Fruit fly (Drosophila melanogaster) whole organism, prepupa: ENCODE measurements around the gene CG43293.

Experiments used
- Blimp-1 ChIP-seq: fragments of 200-800 bp; sonication (Bioruptor generic); optimal IDR thresholded peaks from 3 replicates; lab custom pipeline; 2017; ENCODE audit warnings: missing biosample characterization, missing genetic modification characterization, mild to moderate bottlenecking, moderate library complexity, missing genetic modification reagents
- CG31627 ChIP-seq: fragments of 200-800 bp; sonication (Bioruptor generic); optimal IDR thresholded peaks from 3 replicates; lab custom pipeline; 2016; ENCODE audit warnings: missing biosample characterization, missing genetic modification characterization
- CG3919 ChIP-seq: fragments of 200-800 bp; sonication (Bioruptor generic); optimal IDR thresholded peaks from 3 replicates; lab custom pipeline; 2016; ENCODE audit warnings: missing biosample characterization, missing genetic modification characterization
- CG6792 ChIP-seq: fragments of 200-800 bp; sonication (Bioruptor generic); optimal IDR thresholded peaks from 3 replicates; lab custom pipeline; 2016; ENCODE audit warnings: missing biosample characterization, missing genetic modification characterization
- CG8319 ChIP-seq: fragments of 200-800 bp; sonication (Bioruptor generic); optimal IDR thresholded peaks from 3 replicates; lab custom pipeline; 2016; ENCODE audit warnings: missing biosample characterization, missing genetic modification characterization
- Eip93F ChIP-seq: fragments of 200-800 bp; sonication (Bioruptor generic); optimal IDR thresholded peaks from 2 replicates; lab custom pipeline; 2016; ENCODE audit warnings: missing biosample characterization, mild to moderate bottlenecking, missing genetic modification characterization
- Ets21C ChIP-seq: fragments of 200-800 bp; sonication (Bioruptor generic); optimal IDR thresholded peaks from 3 replicates; lab custom pipeline; 2016; ENCODE audit warnings: missing biosample characterization, missing genetic modification characterization
- Gug ChIP-seq: fragments of 200-800 bp; sonication (Bioruptor generic); IDR thresholded peaks from 2 replicates; pipeline ENCODE4 v1.3.6; 2022; ENCODE audit warnings: missing biosample characterization, missing genetic modification characterization
- Hr39 ChIP-seq: fragments of 200-800 bp; sonication (Bioruptor generic); optimal IDR thresholded peaks from 2 replicates; lab custom pipeline; 2016; ENCODE audit warnings: missing biosample characterization, missing genetic modification characterization
- Sox102F ChIP-seq: fragments of 200-800 bp; sonication (Bioruptor generic); optimal IDR thresholded peaks from 2 replicates; lab custom pipeline; 2016; ENCODE audit warnings: missing biosample characterization, mild to moderate bottlenecking, missing genetic modification characterization
- fd59A ChIP-seq: fragments of 200-800 bp; sonication (Bioruptor generic); optimal IDR thresholded peaks from 2 replicates; lab custom pipeline; 2017; ENCODE audit warnings: missing biosample characterization, mild to moderate bottlenecking, missing genetic modification characterization, missing genetic modification reagents

dm6 chr3L:6233281-6233680, 48.3 kb downstream of the CG43293 start, which contains the start of gene BG642312:
- TF ChIP-seq Eip93F (GFP tag; lab: Kevin White, UChicago) (no peak), CG6792 (GFP tag; lab: Kevin White, UChicago) (no peak), Blimp-1 (GFP tag; lab: Kevin White, UChicago) (no peak), CG3919 (no peak), Hr39 (no peak), fd59A (GFP tag; lab: Kevin White, UChicago) (no peak), Gug (no peak), CG31627 (GFP tag; lab: Kevin White, UChicago) (no peak), Sox102F (GFP tag; lab: Kevin White, UChicago) (no peak), Ets21C (no peak), CG8319 (GFP tag; lab: Kevin White, UChicago) (no peak)
